Fruit fly (Drosophila melanogaster): ENCODE data around the gene CG34150.

The CG34150 gene

DNA sequence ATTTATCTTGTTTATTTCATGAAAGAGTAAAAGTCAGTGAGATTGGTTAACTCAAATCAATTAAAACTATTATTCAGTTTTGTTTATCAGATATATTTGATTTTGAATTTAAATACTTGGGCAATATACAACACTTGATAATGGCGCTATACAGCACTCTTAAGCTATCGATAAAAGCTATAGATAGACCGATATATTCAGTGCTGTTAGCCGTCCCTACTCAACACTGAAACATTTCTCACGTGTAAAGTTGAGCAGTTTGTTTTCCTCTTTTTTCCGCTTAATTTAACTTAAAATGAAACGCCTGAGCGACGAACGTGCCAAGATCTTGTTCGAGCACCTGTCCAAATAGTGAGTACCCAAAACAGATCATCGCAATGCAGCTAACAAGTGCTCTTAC, 36.4 kb downstream of the CG34150 start, which contains the start of gene CG7006 (continued):
- TF ChIP-seq sima (GFP tag; optimal IDR thresholded peaks at IDR 0.05) (no peak), CG4360 (GFP tag; IDR thresholded peaks at IDR 0.05) (no peak), CG1233 (GFP tag; optimal IDR thresholded peaks at IDR 0.05) (peak; percentile 30), Hsf (GFP tag; optimal IDR thresholded peaks at IDR 0.05) (peak; percentile 74), CG6689 (GFP tag; IDR thresholded peaks at IDR 0.05) (no peak), ara (GFP tag; IDR thresholded peaks at IDR 0.05) (peak; percentile 39; the same call in 1 of the 2 replicates), cwo (GFP tag; optimal IDR thresholded peaks at IDR 0.05) (peak; percentile 70), Fer1 (GFP tag; optimal IDR thresholded peaks at IDR 0.05) (no peak), CG11247 (GFP tag; IDR thresholded peaks at IDR 0.05) (peak; percentile 79), CG17829 (tag; optimal IDR thresholded peaks at IDR 0.05) (peak; percentile 62), CG34376 (GFP tag; optimal IDR thresholded peaks at IDR 0.05) (peak; percentile 33), C15 (GFP tag; IDR thresholded peaks at IDR 0.05) (no peak), Med (GFP tag) (peak; percentile 96), gsb (GFP tag; IDR thresholded peaks at IDR 0.05) (no peak; the same call in 1 of the 2 replicates), Hmr (GFP tag; optimal IDR thresholded peaks at IDR 0.05) (peak; percentile 73), btn (GFP tag; optimal IDR thresholded peaks at IDR 0.05) (peak; percentile 33), dmrt99B (tag; optimal IDR thresholded peaks at IDR 0.05) (no peak), CG7786 (GFP tag; optimal IDR thresholded peaks at IDR 0.05) (peak; percentile 85), CG42726 (GFP tag; IDR thresholded peaks at IDR 0.05; ENCODE audit: partially characterized antibody) (peak; percentile 61), CHES-1-like (GFP tag; optimal IDR thresholded peaks at IDR 0.05) (peak; percentile 75), ERR (GFP tag; optimal IDR thresholded peaks at IDR 0.05) (peak; percentile 81), NK7.1 (GFP tag; optimal IDR thresholded peaks at IDR 0.05) (peak; percentile 38), CG14050 (GFP tag; IDR thresholded peaks at IDR 0.05) (peak; percentile 41; the same call in 2 of the 3 replicates), Ets97D (GFP tag; optimal IDR thresholded peaks at IDR 0.05) (peak; percentile 90), CG4617 (GFP tag; optimal IDR thresholded peaks at IDR 0.05; ENCODE audit: borderline replicate concordance) (peak; percentile 79), jigr1 (GFP tag; IDR thresholded peaks at IDR 0.05) (no peak), Dp (GFP tag; optimal IDR thresholded peaks at IDR 0.05) (peak; percentile 98), CG12391 (tag; optimal IDR thresholded peaks at IDR 0.05) (peak; percentile 55), cg (GFP tag; optimal IDR thresholded peaks at IDR 0.05) (no peak), CG9817 (tag; optimal IDR thresholded peaks at IDR 0.05) (peak; percentile 70), CG1792 (GFP tag; optimal IDR thresholded peaks at IDR 0.05) (peak; percentile 72), ken (GFP tag; IDR thresholded peaks at IDR 0.05) (peak; percentile 86), bsh (GFP tag; optimal IDR thresholded peaks at IDR 0.05) (no peak), CG13624 (GFP tag; optimal IDR thresholded peaks at IDR 0.05) (peak; percentile 90), CG14014 (GFP tag; IDR thresholded peaks at IDR 0.05) (peak; percentile 67), Lhr (GFP tag; optimal IDR thresholded peaks at IDR 0.05) (peak; percentile 21), Antp (GFP tag; optimal IDR thresholded peaks at IDR 0.05) (peak; percentile 78), nmo (GFP tag; optimal IDR thresholded peaks at IDR 0.05) (peak; percentile 59), sug (tag; optimal IDR thresholded peaks at IDR 0.05) (no peak), Bteb2 (GFP tag; optimal IDR thresholded peaks at IDR 0.05) (peak; percentile 81), en (GFP tag; optimal IDR thresholded peaks at IDR 0.05) (no peak), CkIIα-i1 (GFP tag; IDR thresholded peaks at IDR 0.05) (no peak), tna (GFP tag; IDR thresholded peaks at IDR 0.05; ENCODE audit: partially characterized antibody) (peak; percentile 44; the same call in 1 of the 2 replicates), Ptx1 (GFP tag; IDR thresholded peaks at IDR 0.05) (peak; percentile 64), lab (GFP tag; optimal IDR thresholded peaks at IDR 0.05) (no peak), CG17361 (GFP tag; IDR thresholded peaks at IDR 0.05) (peak; percentile 60; the same call in 2 of the 3 replicates), PHDP (tag; optimal IDR thresholded peaks at IDR 0.05) (no peak), CG3163 (GFP tag; optimal IDR thresholded peaks at IDR 0.05) (peak; percentile 59), crol (GFP tag; IDR thresholded peaks at IDR 0.05) (no peak), Lim3 (GFP tag; IDR thresholded peaks at IDR 0.05) (no peak), sisA (GFP tag; IDR thresholded peaks at IDR 0.05) (peak; percentile 51; the same call in 1 of the 2 replicates)

All from whole organism, embryonic.